Worm (Caenorhabditis elegans) whole organism, L4 larva: Measurements from ENCODE around the gene B0244.5.
A peak's percentile ranks its signal among the peaks of the same experiment; 100 is the strongest.

ENCODE experiments used
- T26A8.4 ChIP-seq: fragments of 200-800 bp; sonication (Bioruptor generic); IDR thresholded peaks from 2 replicates; pipeline ENCODE4 v1.3.6; 2022; ENCODE audit warnings: missing genetic modification characterization, missing compliant biosample characterization
- Y5F2A.4 ChIP-seq: fragments of 200-800 bp; sonication (Bioruptor generic); optimal IDR thresholded peaks from 2 replicates; lab custom pipeline; 2018; ENCODE audit warnings: mild to moderate bottlenecking, missing genetic modification characterization, missing compliant biosample characterization
- aha-1 ChIP-seq: fragments of 150-350 bp; peaks from one replicate; lab custom pipeline; 2014; ENCODE audit warnings: missing biosample characterization, missing genetic modification characterization
- ceh-20 ChIP-seq: fragments of 200-800 bp; sonication (Bioruptor generic); IDR thresholded peaks from 2 replicates; pipeline ENCODE4 v1.3.6; 2022; ENCODE audit warnings: missing genetic modification reagents, missing genetic modification characterization, missing compliant biosample characterization
- ctbp-1 ChIP-seq: fragments of 200-800 bp; sonication (Bioruptor generic); IDR thresholded peaks from 2 replicates; pipeline ENCODE4 v1.3.6; 2022; ENCODE audit warnings: missing genetic modification reagents, missing genetic modification characterization, missing compliant biosample characterization
- daf-16 ChIP-seq, 3 experiments: sonication (generic microtip); optimal IDR thresholded peaks; 2 replicates each; lab custom pipeline; 2016 to 2017; ENCODE audit warnings: missing genetic modification characterization in 3 of 3, missing genetic modification reagents in 3 of 3, mild to moderate bottlenecking in 2 of 3, missing compliant biosample characterization in 2 of 3, missing biosample characterization in 1 of 3, moderate library complexity in 1 of 3
- dmd-6 ChIP-seq: fragments of 200-800 bp; sonication (Bioruptor generic); IDR thresholded peaks from 2 replicates; pipeline ENCODE4 v1.3.6; 2022; ENCODE audit warnings: missing genetic modification reagents, missing genetic modification characterization, missing compliant biosample characterization
- egl-27 ChIP-seq: sonication (generic microtip); optimal IDR thresholded peaks from 3 replicates; lab custom pipeline; 2017; ENCODE audit warnings: missing biosample characterization, missing genetic modification reagents, missing genetic modification characterization
- fos-1 ChIP-seq: fragments of 150-350 bp; optimal IDR thresholded peaks from 2 replicates; lab custom pipeline; 2014; ENCODE audit warnings: missing biosample characterization, missing genetic modification characterization
- gei-8 ChIP-seq: fragments of 200-800 bp; sonication (Bioruptor generic); optimal IDR thresholded peaks from 2 replicates; lab custom pipeline; 2018; ENCODE audit warnings: mild to moderate bottlenecking, missing genetic modification characterization, missing compliant biosample characterization
- hlh-11 ChIP-seq: fragments of 200-800 bp; sonication (Bioruptor generic); optimal IDR thresholded peaks from 2 replicates; lab custom pipeline; 2018; ENCODE audit warnings: mild to moderate bottlenecking, missing genetic modification characterization, missing compliant biosample characterization
- hlh-30 ChIP-seq: sonication (generic microtip); optimal IDR thresholded peaks from 2 replicates; lab custom pipeline; 2017; ENCODE audit warnings: antibody characterized with exemption, mild to moderate bottlenecking, missing genetic modification characterization, missing compliant biosample characterization; ENCODE audit not compliant: insufficient read depth
- hmg-1.1 ChIP-seq: fragments of 200-800 bp; sonication (Bioruptor generic); IDR thresholded peaks from 2 replicates; pipeline ENCODE4 v1.3.6; 2022; ENCODE audit warnings: missing genetic modification reagents, missing genetic modification characterization, missing compliant biosample characterization
- lin-15B ChIP-seq: fragments of 150-350 bp; sonication (generic microtip); optimal IDR thresholded peaks from 3 replicates; lab custom pipeline; 2014; ENCODE audit warnings: missing biosample characterization, missing genetic modification characterization
- lin-29 ChIP-seq: fragments of 200-800 bp; sonication (Bioruptor generic); IDR thresholded peaks from 2 replicates; pipeline ENCODE4 v1.3.6; 2022; ENCODE audit warnings: missing genetic modification reagents, missing genetic modification characterization, missing compliant biosample characterization
- lsy-2 ChIP-seq, 2 experiments: fragments of 150-350 bp in 1 of 2; sonication (generic microtip) in 1 of 2; optimal IDR thresholded peaks; 2 replicates each; lab custom pipeline; 2014 to 2017; ENCODE audit warnings: missing biosample characterization in 2 of 2, missing genetic modification characterization in 2 of 2
- mdl-1 ChIP-seq, 2 experiments: fragments of 150-350 bp in 1 of 2; sonication (generic microtip) in 1 of 2; optimal IDR thresholded peaks; 2 replicates each; lab custom pipeline; 2014 to 2017; ENCODE audit warnings: missing biosample characterization in 2 of 2, missing genetic modification characterization in 2 of 2
- mdt-29 ChIP-seq: fragments of 200-800 bp; sonication (Bioruptor generic); IDR thresholded peaks from 2 replicates; pipeline ENCODE4 v1.3.6; 2022; ENCODE audit warnings: missing genetic modification reagents, missing genetic modification characterization, missing compliant biosample characterization
- mep-1 ChIP-seq: fragments of 150-350 bp; sonication (generic microtip); optimal IDR thresholded peaks from 3 replicates; lab custom pipeline; 2014; ENCODE audit warnings: missing biosample characterization, missing genetic modification characterization
- mxl-3 ChIP-seq: fragments of 200-800 bp; sonication (Bioruptor generic); optimal IDR thresholded peaks from 2 replicates; lab custom pipeline; 2018; ENCODE audit warnings: mild to moderate bottlenecking, missing genetic modification characterization, missing compliant biosample characterization
- nhr-10 ChIP-seq: fragments of 150-350 bp; optimal IDR thresholded peaks from 2 replicates; lab custom pipeline; 2014; ENCODE audit warnings: missing biosample characterization, missing genetic modification characterization
- nhr-76 ChIP-seq: fragments of 150-350 bp; optimal IDR thresholded peaks from 2 replicates; lab custom pipeline; 2014; ENCODE audit warnings: missing biosample characterization, missing genetic modification characterization
- pha-4 ChIP-seq, 2 experiments: fragments of 150-350 bp in 1 of 2; fragments of 200-800 bp in 1 of 2; sonication (Bioruptor generic) in 1 of 2; IDR thresholded peaks in 1 of 2; optimal IDR thresholded peaks in 1 of 2; 2 replicates each; pipeline versions ENCODE4 v1.3.6 to Lab custom; 2014 to 2022; ENCODE audit warnings: missing genetic modification characterization in 2 of 2, missing genetic modification reagents in 2 of 2, missing biosample characterization in 1 of 2, missing compliant biosample characterization in 1 of 2
- rbr-2 ChIP-seq: sonication (generic microtip); optimal IDR thresholded peaks from 2 replicates; lab custom pipeline; 2016; ENCODE audit warnings: missing genotype, missing genetic modification characterization, missing compliant biosample characterization
- set-16 ChIP-seq: fragments of 200-800 bp; sonication (Bioruptor generic); IDR thresholded peaks from 2 replicates; pipeline ENCODE4 v1.3.6; 2022; ENCODE audit warnings: missing genetic modification reagents, missing genetic modification characterization, missing compliant biosample characterization
- snpc-4 ChIP-seq: fragments of 150-350 bp; optimal IDR thresholded peaks from 2 replicates; lab custom pipeline; 2014; ENCODE audit warnings: missing biosample characterization, missing genetic modification characterization
- tra-1 ChIP-seq: fragments of 200-800 bp; sonication (Bioruptor generic); IDR thresholded peaks from 2 replicates; pipeline ENCODE4 v1.3.6; 2022; ENCODE audit warnings: missing genetic modification reagents, missing genetic modification characterization, missing compliant biosample characterization
- unc-62 ChIP-seq, 3 experiments: fragments of 150-350 bp in 1 of 3; sonication (generic microtip); optimal IDR thresholded peaks in 2 of 3; peaks in 1 of 3; 1 replicate in 1 of 3; 2 replicates in 2 of 3; lab custom pipeline; 2014 to 2017; ENCODE audit warnings: missing biosample characterization in 3 of 3, missing genetic modification characterization in 3 of 3, missing genetic modification reagents in 3 of 3, missing genotype in 1 of 3
- vab-7 ChIP-seq: fragments of 200-800 bp; sonication (Bioruptor generic); IDR thresholded peaks from 2 replicates; pipeline ENCODE4 v1.3.6; 2022; ENCODE audit warnings: missing genetic modification reagents, missing genetic modification characterization, missing compliant biosample characterization
- ztf-7 ChIP-seq: fragments of 150-350 bp; optimal IDR thresholded peaks from 2 replicates; lab custom pipeline; 2014; ENCODE audit warnings: missing biosample characterization, missing genetic modification characterization

The B0244.5 gene

DNA sequence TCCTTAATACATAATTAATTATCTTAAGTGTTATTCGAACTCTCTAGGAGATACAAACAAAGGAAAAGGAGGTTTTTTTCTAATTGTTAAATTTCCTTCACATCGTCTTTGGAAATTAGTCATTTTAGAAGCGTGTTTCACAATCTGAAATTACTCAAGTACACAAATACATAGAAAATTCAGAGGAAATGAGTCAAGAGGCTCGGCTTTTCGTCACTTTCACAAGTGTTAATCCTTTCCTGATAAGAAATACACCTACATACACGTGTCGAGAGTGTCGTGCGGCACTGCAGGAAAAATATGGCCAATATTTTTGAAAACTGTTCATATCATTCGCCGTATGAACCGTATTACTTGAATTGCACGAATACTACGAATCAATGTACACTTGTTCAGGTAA, 2.5 kb downstream of the B0244.5 start, which contains the start of gene B0244.4 (continued):
- no peak for TF ChIP-seq egl-27 (tag; lab: Kevin White, UChicago)
- TF ChIP-seq ztf-7 = no peak
- TF ChIP-seq unc-62 (GFP tag; optimal IDR thresholded peaks at IDR 0.05 in 1 of 2; lab: Kevin White, UChicago) = no peak
- no peak for TF ChIP-seq unc-62 (tag; optimal IDR thresholded peaks at IDR 0.05; lab: Kevin White, UChicago)

- peak; percentile 63 for TF ChIP-seq aha-1 (tag; lab: Kevin White, UChicago)
- TF ChIP-seq nhr-76 (tag; lab: Kevin White, UChicago) = no peak
Measured at ce11 chrIII:5748360-5748759, 3.7 kb downstream of the B0244.5 start.

DNA sequence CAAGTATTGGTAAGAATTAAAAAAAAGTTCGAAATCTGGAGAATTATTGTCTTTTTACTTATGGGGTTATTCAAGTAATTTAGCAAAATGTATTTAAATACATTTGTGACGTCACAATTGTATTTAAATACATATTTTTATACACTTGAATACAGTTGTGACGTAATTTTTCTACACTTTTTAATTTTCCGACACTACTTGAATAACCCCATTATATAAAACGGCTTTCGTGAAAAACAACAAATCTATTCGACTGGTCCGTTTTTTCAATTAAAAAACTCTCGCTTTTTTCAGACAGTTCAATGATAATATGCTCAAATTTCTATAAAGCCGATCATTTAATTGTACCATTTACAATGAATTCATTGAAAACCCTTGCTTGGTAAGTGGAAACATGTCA, 5.8 kb downstream of the B0244.5 start:
- TF ChIP-seq lin-29 (GFP tag; lab: Robert Waterston, UW) = no peak
- no peak for TF ChIP-seq mxl-3 (GFP tag; lab: Kevin White, UChicago)
- no peak for TF ChIP-seq Y5F2A.4 (GFP tag; lab: Kevin White, UChicago)
- TF ChIP-seq lin-15B (tag; lab: Kevin White, UChicago) = no peak
- no peak for TF ChIP-seq rbr-2 (tag; lab: Kevin White, UChicago)
- TF ChIP-seq mdt-29 (GFP tag; lab: Robert Waterston, UW) = no peak
- no peak for TF ChIP-seq hlh-11 (tag; lab: Kevin White, UChicago)
- TF ChIP-seq fos-1 (tag; lab: Kevin White, UChicago) = no peak

DNA sequence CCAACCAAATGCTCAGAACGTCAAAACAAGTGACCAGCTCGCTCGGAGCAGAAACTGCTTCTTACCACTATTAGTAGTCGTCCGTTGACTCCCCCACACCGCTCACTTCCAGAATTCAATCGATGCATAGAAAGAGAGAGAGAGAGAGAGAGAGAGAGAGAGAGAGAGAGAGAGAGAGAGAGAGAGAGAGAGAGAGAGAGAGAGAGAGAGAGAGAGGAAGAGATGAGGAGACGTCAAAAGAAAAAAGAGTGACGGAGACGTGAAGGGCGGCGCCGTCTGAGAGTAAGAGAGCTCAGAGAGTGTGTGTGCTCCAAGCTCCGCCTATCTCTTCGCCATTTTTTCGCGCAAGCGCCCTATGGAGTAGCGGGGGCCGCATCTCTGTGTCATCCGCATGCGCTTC, 10.5 kb downstream of the B0244.5 start, which contains the start of gene ida-1:
TSS of gene ida-1 (plus strand) at position 336 of the 400 bp plus-strand sequence.
- TF ChIP-seq ztf-7 (no peak), hlh-30 (tag; lab: Kevin White, UChicago) (peak; percentile 15), snpc-4 (tag; lab: Kevin White, UChicago) (no peak), Y5F2A.4 (GFP tag; lab: Kevin White, UChicago) (no peak), tra-1 (GFP tag; lab: Robert Waterston, UW) (no peak), gei-8 (GFP tag; lab: Kevin White, UChicago) (no peak), lin-15B (tag; lab: Kevin White, UChicago) (no peak), nhr-10 (no peak), aha-1 (tag; lab: Kevin White, UChicago) (peak; percentile 32), vab-7 (GFP tag; lab: Robert Waterston, UW) (0 out of 2 replicates have a peak, but pooled peaks have one; percentile 11), mep-1 (tag; lab: Kevin White, UChicago) (peak; percentile 36), unc-62 (GFP tag; optimal IDR thresholded peaks at IDR 0.05 in 1 of 2; lab: Kevin White, UChicago) (peak in 1 of 2 experiments; percentile 95), unc-62 (tag; optimal IDR thresholded peaks at IDR 0.05; lab: Kevin White, UChicago) (no peak), mdl-1 (tag; optimal IDR thresholded peaks at IDR 0.05; lab: Kevin White, UChicago) (no peak), ctbp-1 (GFP tag; lab: Robert Waterston, UW) (peak; percentile 64; the same call in 1 of the 2 replicates), lsy-2 (tag; optimal IDR thresholded peaks at IDR 0.05; lab: Kevin White, UChicago) (peak; percentile 31 to 33), set-16 (GFP tag; lab: Robert Waterston, UW) (peak; percentile 90), hmg-1.1 (GFP tag; lab: Robert Waterston, UW) (peak; percentile 47), dmd-6 (GFP tag; lab: Robert Waterston, UW) (0 out of 2 replicates have a peak, but pooled peaks have one; percentile 7), pha-4 (GFP tag; IDR thresholded peaks at IDR 0.05; lab: Robert Waterston, UW) (peak; percentile 55; the same call in 1 of the 2 replicates), pha-4 (tag; optimal IDR thresholded peaks at IDR 0.05; lab: Kevin White, UChicago) (no peak), ceh-20 (GFP tag; lab: Robert Waterston, UW) (0 out of 2 replicates have a peak, but pooled peaks have one; percentile 42), T26A8.4 (no peak), daf-16 (GFP tag; optimal IDR thresholded peaks at IDR 0.05; lab: Kevin White, UChicago) (no peak), daf-16 (tag; optimal IDR thresholded peaks at IDR 0.05; lab: Kevin White, UChicago) (no peak)
